Fruit fly (Drosophila melanogaster): Measurements from ENCODE around the gene Hus1-like.

Hus1-like gene

dm6 chr3R:4806318-4806757 lies 5.6 kb downstream of the Hus1-like start (continued):
- TF ChIP-seq fd102C (GFP tag; optimal IDR thresholded peaks at IDR 0.05) (peak; percentile 80), CG4820 (GFP tag; optimal IDR thresholded peaks at IDR 0.05) (peak; percentile 40), mld (GFP tag; IDR thresholded peaks at IDR 0.05; ENCODE audit: partially characterized antibody) (no peak), exex (tag; optimal IDR thresholded peaks at IDR 0.05) (no peak), ci (GFP tag; IDR thresholded peaks at IDR 0.05) (peak; percentile 86), CG31224 (GFP tag; IDR thresholded peaks at IDR 0.05) (no peak), ftz-f1 (GFP tag; optimal IDR thresholded peaks at IDR 0.05) (peak; percentile 33), CG17912 (GFP tag; optimal IDR thresholded peaks at IDR 0.05) (peak; percentile 63), CG9817 (tag; optimal IDR thresholded peaks at IDR 0.05) (no peak), CG2120 (GFP tag; optimal IDR thresholded peaks at IDR 0.05) (peak; percentile 6), org-1 (GFP tag; optimal IDR thresholded peaks at IDR 0.05) (peak; percentile 58), CG12071 (GFP tag; optimal IDR thresholded peaks at IDR 0.05) (peak; percentile 87), Hr3 (GFP tag; optimal IDR thresholded peaks at IDR 0.05) (no peak), fu2 (GFP tag; optimal IDR thresholded peaks at IDR 0.05) (no peak), zfh2 (GFP tag; optimal IDR thresholded peaks at IDR 0.05) (no peak), CG5180 (GFP tag; optimal IDR thresholded peaks at IDR 0.05) (peak; percentile 67), Sin3A (optimal IDR thresholded peaks at IDR 0.05) (no peak), Xrp1 (GFP tag; IDR thresholded peaks at IDR 0.05) (peak; percentile 54), Six4 (GFP tag; optimal IDR thresholded peaks at IDR 0.05) (no peak), klu (GFP tag; IDR thresholded peaks at IDR 0.05) (no peak), CG11695 (GFP tag; IDR thresholded peaks at IDR 0.05) (peak; percentile 72), Opbp (GFP tag; IDR thresholded peaks at IDR 0.05; ENCODE audit: partially characterized antibody) (0 out of 3 replicates have a peak, but pooled peaks have one; percentile 23), Elba2 (GFP tag; optimal IDR thresholded peaks at IDR 0.05) (no peak), CG15269 (tag; optimal IDR thresholded peaks at IDR 0.05) (peak; percentile 42), Taf1 (GFP tag; IDR thresholded peaks at IDR 0.05) (no peak), CG8944 (GFP tag; optimal IDR thresholded peaks at IDR 0.05) (peak; percentile 54), CG9876 (GFP tag; optimal IDR thresholded peaks at IDR 0.05) (peak; percentile 30), CG14710 (tag; optimal IDR thresholded peaks at IDR 0.05) (peak; percentile 52), al (GFP tag; IDR thresholded peaks at IDR 0.05) (no peak), Ptx1 (GFP tag; IDR thresholded peaks at IDR 0.05) (0 out of 2 replicates have a peak, but pooled peaks have one; percentile 15), C15 (GFP tag; IDR thresholded peaks at IDR 0.05) (no peak), Fer1 (GFP tag; optimal IDR thresholded peaks at IDR 0.05) (peak; percentile 84), CG11247 (GFP tag; IDR thresholded peaks at IDR 0.05) (no peak), gt (GFP tag; IDR thresholded peaks at IDR 0.05) (no peak), Spps (tag; optimal IDR thresholded peaks at IDR 0.05) (peak; percentile 5), jing (GFP tag; optimal IDR thresholded peaks at IDR 0.05) (peak; percentile 3), CG17385 (GFP tag; optimal IDR thresholded peaks at IDR 0.05) (peak; percentile 63), CG11456 (GFP tag; IDR thresholded peaks at IDR 0.05) (no peak), CoRest (tag; optimal IDR thresholded peaks at IDR 0.05) (peak; percentile 1), CG11093 (GFP tag; IDR thresholded peaks at IDR 0.05) (no peak), Bgb (GFP tag; IDR thresholded peaks at IDR 0.05; ENCODE audit: partially characterized antibody) (peak; percentile 49; the same call in 1 of the 2 replicates), PHDP (tag; optimal IDR thresholded peaks at IDR 0.05) (peak; percentile 69), CG3995 (GFP tag; optimal IDR thresholded peaks at IDR 0.05) (no peak), Sry-δ (GFP tag; optimal IDR thresholded peaks at IDR 0.05) (peak; percentile 17), br (optimal IDR thresholded peaks at IDR 0.05) (no peak), crol (GFP tag; IDR thresholded peaks at IDR 0.05) (no peak), CG33557 (GFP tag; optimal IDR thresholded peaks at IDR 0.05) (peak; percentile 68), usp (GFP tag; optimal IDR thresholded peaks at IDR 0.05) (no peak), CG12659 (GFP tag; optimal IDR thresholded peaks at IDR 0.05) (peak; percentile 66), maf-S (GFP tag; optimal IDR thresholded peaks at IDR 0.05) (peak; percentile 70), nerfin-2 (GFP tag; IDR thresholded peaks at IDR 0.05; ENCODE audit: partially characterized antibody) (no peak), ATbp (GFP tag; optimal IDR thresholded peaks at IDR 0.05) (peak; percentile 90)
